Worm (Caenorhabditis elegans) whole organism, L4/young adult: ENCODE results near the gene T10G3.1.

Experiments used
- W03F9.2 ChIP-seq: fragments of 150-350 bp; optimal IDR thresholded peaks from 2 replicates; lab custom pipeline; 2014; ENCODE audit warnings: missing biosample characterization, missing genetic modification characterization
- dao-5 ChIP-seq: sonication (generic microtip); optimal IDR thresholded peaks from 2 replicates; lab custom pipeline; 2016; ENCODE audit warnings: missing genotype, missing genetic modification characterization, moderate library complexity, missing compliant biosample characterization
- him-1 ChIP-seq: sonication (generic microtip); optimal IDR thresholded peaks from 2 replicates; lab custom pipeline; 2016; ENCODE audit warnings: missing genotype, missing genetic modification reagents, missing genetic modification characterization, missing compliant biosample characterization

Gene T10G3.1

ce11 chrV:13473467-13473866 is at the start of gene T10G3.1:
Gene T10G3.1 (minus strand): TSS chrV:13473679.
- TF ChIP-seq W03F9.2 (tag; lab: Kevin White, UChicago) (no peak), dao-5 (tag; lab: Kevin White, UChicago) (no peak), him-1 (tag; lab: Kevin White, UChicago) (no peak)

ce11 chrV:13523194-13523593 is 49.7 kb upstream of the T10G3.1 start, which contains the start of gene R11G10.3:
Gene R11G10.3 (plus strand): TSS chrV:13523494.
- TF ChIP-seq dao-5 (tag; lab: Kevin White, UChicago) (no peak), W03F9.2 (tag; lab: Kevin White, UChicago) (no peak), him-1 (tag; lab: Kevin White, UChicago) (no peak)

ce11 chrV:13515115-13515514 is 41.6 kb upstream of the T10G3.1 start, which contains the start of gene semi-1:
Gene semi-1 (minus strand): TSS chrV:13515215.
- no peak for TF ChIP-seq him-1 (tag; lab: Kevin White, UChicago)

- TF ChIP-seq him-1 (tag; lab: Kevin White, UChicago) (no peak), dao-5 (tag; lab: Kevin White, UChicago) (no peak), W03F9.2 (tag; lab: Kevin White, UChicago) (no peak)
These were observed 39.0 kb upstream of the T10G3.1 start for ce11 chrV:13512515-13512914.

ce11 chrV:13511618-13512017 is 38.1 kb upstream of the T10G3.1 start, which contains the start of gene avr-15:
Gene avr-15 (minus strand): TSS chrV:13511718.
- TF ChIP-seq him-1 (tag; lab: Kevin White, UChicago), result no peak
- no peak for TF ChIP-seq dao-5 (tag; lab: Kevin White, UChicago)
- TF ChIP-seq W03F9.2 (tag; lab: Kevin White, UChicago), result no peak

- TF ChIP-seq him-1 (tag; lab: Kevin White, UChicago) (no peak), dao-5 (tag; lab: Kevin White, UChicago) (no peak), W03F9.2 (tag; lab: Kevin White, UChicago) (no peak)
These were observed 32.8 kb upstream of the T10G3.1 start, which contains the start of gene R11G10.4 for ce11 chrV:13506321-13506720. Gene R11G10.4 (plus strand): TSS chrV:13506621.

ce11 chrV:13499227-13499626 is 25.7 kb upstream of the T10G3.1 start:
- no peak for TF ChIP-seq him-1 (tag; lab: Kevin White, UChicago)
- TF ChIP-seq W03F9.2 (tag; lab: Kevin White, UChicago), result no peak
- no peak for TF ChIP-seq dao-5 (tag; lab: Kevin White, UChicago)

ce11 chrV:13497322-13497847 is 23.9 kb upstream of the T10G3.1 start, which contains the start of the genes eea-1 and gut-2:
Gene eea-1 (minus strand): TSS chrV:13497372.
Gene gut-2 (plus strand): TSS chrV:13497690.
- no peak for TF ChIP-seq dao-5 (tag; lab: Kevin White, UChicago)
- peak; percentile 70 for TF ChIP-seq W03F9.2 (tag; lab: Kevin White, UChicago)
- TF ChIP-seq him-1 (tag; lab: Kevin White, UChicago), result no peak

- TF ChIP-seq W03F9.2 (tag; lab: Kevin White, UChicago) (no peak), him-1 (tag; lab: Kevin White, UChicago) (no peak), dao-5 (tag; lab: Kevin White, UChicago) (no peak)
These were observed 16.4 kb upstream of the T10G3.1 start, which contains the start of gene T10G3.3 for ce11 chrV:13489830-13490229. Gene T10G3.3 (minus strand): TSS chrV:13490199.

- no peak for TF ChIP-seq him-1 (tag; lab: Kevin White, UChicago)
- no peak for TF ChIP-seq dao-5 (tag; lab: Kevin White, UChicago)
- TF ChIP-seq W03F9.2 (tag; lab: Kevin White, UChicago), result no peak
These were observed 14.9 kb upstream of the T10G3.1 start for ce11 chrV:13488297-13488803.

- TF ChIP-seq dao-5 (tag; lab: Kevin White, UChicago) (no peak), him-1 (tag; lab: Kevin White, UChicago) (no peak), W03F9.2 (tag; lab: Kevin White, UChicago) (no peak)
These were observed 12.3 kb upstream of the T10G3.1 start for ce11 chrV:13485732-13486131.

ce11 chrV:13484339-13484738 is 10.9 kb upstream of the T10G3.1 start, which contains the start of gene T10G3.4:
Gene T10G3.4 (minus strand): TSS chrV:13484439.
- TF ChIP-seq W03F9.2 (tag; lab: Kevin White, UChicago) (no peak), him-1 (tag; lab: Kevin White, UChicago) (no peak), dao-5 (tag; lab: Kevin White, UChicago) (no peak)

- no peak for TF ChIP-seq W03F9.2 (tag; lab: Kevin White, UChicago)
- no peak for TF ChIP-seq dao-5 (tag; lab: Kevin White, UChicago)
- TF ChIP-seq him-1 (tag; lab: Kevin White, UChicago), result no peak
These were observed 6.3 kb upstream of the T10G3.1 start, which contains the start of gene T10G3.2 for ce11 chrV:13479766-13480165. Gene T10G3.2 (minus strand): TSS chrV:13479866.

ce11 chrV:13476350-13476749 is 2.9 kb upstream of the T10G3.1 start, which contains the start of gene T10G3.8:
Gene T10G3.8 (minus strand): TSS chrV:13476450.
- TF ChIP-seq W03F9.2 (tag; lab: Kevin White, UChicago) (no peak), him-1 (tag; lab: Kevin White, UChicago) (no peak), dao-5 (tag; lab: Kevin White, UChicago) (no peak)
